Worm (Caenorhabditis elegans): ENCODE measurements around the gene rsu-1.

rsu-1 gene

DNA sequence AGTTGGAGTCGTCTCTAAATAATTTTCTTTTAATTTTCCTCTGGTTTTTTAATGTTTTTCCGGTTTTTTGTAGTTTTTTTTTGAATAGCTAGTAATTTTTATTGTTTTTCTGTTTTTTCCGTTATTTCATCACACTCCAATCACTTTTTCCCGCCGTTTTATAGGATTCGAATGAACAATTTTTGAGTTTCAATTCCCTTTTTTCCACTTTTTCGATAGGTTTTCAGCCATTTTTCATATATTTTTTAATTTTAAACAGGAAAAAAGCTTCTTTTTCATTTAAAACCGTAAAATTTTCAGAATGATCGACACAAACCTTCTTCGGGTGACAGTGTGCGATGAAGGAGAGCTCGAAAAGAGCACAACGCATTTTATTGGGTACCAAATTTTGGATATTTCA is 10.4 kb upstream of the rsu-1 start, which contains the start of gene pph-6:
Gene pph-6, plus strand, starts transcription at position 301 of the 400 bp plus-strand sequence.
- TF ChIP-seq nhr-67 (tag; optimal IDR thresholded peaks at IDR 0.05) (no peak), ceh-9 (tag; optimal IDR thresholded peaks at IDR 0.05) (no peak), egl-5 (tag; optimal IDR thresholded peaks at IDR 0.05) (no peak), nhr-23 (tag; optimal IDR thresholded peaks at IDR 0.05) (no peak), eor-1 (tag; optimal IDR thresholded peaks at IDR 0.05) (no peak), fos-1 (tag; optimal IDR thresholded peaks at IDR 0.05) (no peak), pqm-1 (tag; optimal IDR thresholded peaks at IDR 0.05) (no peak), ceh-82 (tag; optimal IDR thresholded peaks at IDR 0.05) (no peak), nhr-28 (tag; optimal IDR thresholded peaks at IDR 0.05) (no peak), ceh-16 (tag; optimal IDR thresholded peaks at IDR 0.05) (no peak), lin-39 (tag; optimal IDR thresholded peaks at IDR 0.05) (no peak), nhr-237 (tag; optimal IDR thresholded peaks at IDR 0.05) (no peak), ama-1 (optimal IDR thresholded peaks at IDR 0.05) (no peak), elt-1 (tag; optimal IDR thresholded peaks at IDR 0.05) (no peak)

DNA sequence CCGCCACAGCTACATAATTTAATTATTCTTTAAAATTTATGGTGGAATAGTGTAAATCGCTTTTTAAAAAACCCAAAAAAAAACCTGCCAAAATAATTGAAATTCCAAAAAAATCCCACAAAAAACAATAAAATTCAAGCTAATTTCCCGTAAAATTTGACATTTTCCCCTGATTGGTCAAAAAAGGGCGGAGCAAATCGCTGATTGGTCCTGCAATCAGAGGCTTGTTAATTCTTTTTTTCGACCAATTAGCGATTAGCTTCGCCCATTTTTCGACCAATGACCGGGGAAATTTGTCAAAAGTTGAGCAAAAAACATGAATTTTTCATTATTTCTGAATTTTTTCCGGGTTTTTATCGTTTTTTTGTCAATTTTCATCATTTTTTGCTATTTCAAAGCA is 4.8 kb upstream of the rsu-1 start:
- TF ChIP-seq nfya-1 (tag; optimal IDR thresholded peaks at IDR 0.05; ENCODE audit: insufficient read depth), result peak; percentile 93
- TF ChIP-seq daf-12 (tag; optimal IDR thresholded peaks at IDR 0.05), result no peak
- no peak for TF ChIP-seq nhr-23 (tag; optimal IDR thresholded peaks at IDR 0.05)
- TF ChIP-seq ztf-11 (tag; optimal IDR thresholded peaks at IDR 0.05), result no peak

DNA sequence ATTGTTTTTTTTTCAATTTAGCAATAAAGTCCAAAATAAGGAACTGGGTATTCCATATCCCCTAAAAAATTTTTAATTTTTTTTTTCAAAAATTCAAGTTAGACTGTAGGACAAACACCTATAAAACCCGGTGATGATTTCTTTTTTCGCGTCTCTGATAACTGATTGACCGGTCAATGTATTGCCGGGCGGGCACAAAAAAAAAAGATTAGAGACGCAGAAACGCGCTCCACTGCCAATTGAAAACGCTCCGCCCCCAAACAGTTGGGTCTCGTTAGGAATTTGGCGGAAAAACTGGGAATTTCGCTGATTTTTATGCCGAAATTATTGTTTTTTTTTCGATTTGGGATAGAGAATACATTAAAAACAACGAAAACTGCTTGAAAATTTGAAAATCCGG is 3.4 kb upstream of the rsu-1 start:
- peak; percentile 52 for TF ChIP-seq elt-2 (tag; optimal IDR thresholded peaks at IDR 0.05)
- peak; percentile 7 for TF ChIP-seq lin-15B (tag; optimal IDR thresholded peaks at IDR 0.05)
- no peak for TF ChIP-seq nhr-77 (tag; optimal IDR thresholded peaks at IDR 0.05)

DNA sequence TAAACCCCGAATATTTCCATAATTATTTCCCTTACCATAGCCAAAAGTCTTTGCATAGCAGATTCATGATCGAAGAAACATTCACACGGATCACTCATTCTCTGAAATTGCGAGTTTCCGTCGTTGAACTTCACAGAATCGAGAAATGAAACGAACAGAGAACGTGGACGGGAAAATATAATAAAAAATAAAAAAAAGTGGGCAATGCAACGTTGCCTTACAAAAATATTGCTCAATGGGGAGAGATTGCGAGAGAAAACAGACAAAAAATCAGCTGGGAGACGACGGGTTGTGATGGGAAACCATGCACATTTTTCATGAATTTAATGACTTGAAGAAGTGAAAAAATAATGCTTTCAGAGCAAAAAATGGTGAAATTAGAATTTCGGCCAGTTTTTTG is 2.2 kb upstream of the rsu-1 start, which contains the start of gene smim-14:
Gene smim-14, minus strand, starts transcription at position 101 of the 400 bp plus-strand sequence.
- TF ChIP-seq ama-1 (optimal IDR thresholded peaks at IDR 0.05) (peak; percentile 2), daf-12 (tag; optimal IDR thresholded peaks at IDR 0.05) (no peak), hmg-11 (tag; optimal IDR thresholded peaks at IDR 0.05) (peak; percentile 9), jun-1 (tag; optimal IDR thresholded peaks at IDR 0.05) (no peak)

DNA sequence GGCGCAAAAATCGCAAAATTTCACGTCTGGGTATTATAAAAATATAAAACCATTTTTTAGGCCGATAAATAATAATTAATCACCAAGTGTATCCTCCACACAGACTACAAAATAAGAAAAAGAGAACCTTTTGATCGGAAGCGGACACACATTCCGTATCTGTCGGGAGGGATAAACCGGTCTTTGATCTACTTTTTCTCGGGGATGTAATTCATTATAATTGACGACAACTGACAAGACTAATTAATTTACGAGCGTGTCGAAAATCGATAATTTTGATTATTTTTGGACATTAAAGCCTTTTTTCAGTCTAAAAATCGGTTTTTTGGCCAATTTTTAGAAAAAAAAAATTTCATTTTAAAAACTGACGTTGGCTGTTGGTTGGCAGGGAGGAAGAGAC is 1.4 kb upstream of the rsu-1 start:
- TF ChIP-seq elt-3 (tag; optimal IDR thresholded peaks at IDR 0.05) (no peak), ceh-16 (tag; optimal IDR thresholded peaks at IDR 0.05) (no peak), ceh-28 (tag; optimal IDR thresholded peaks at IDR 0.05) (peak; percentile 14), R02D3.7 (tag; optimal IDR thresholded peaks at IDR 0.05) (no peak), ama-1 (optimal IDR thresholded peaks at IDR 0.05) (no peak), nhr-23 (tag; optimal IDR thresholded peaks at IDR 0.05) (peak; percentile 58), pqm-1 (tag; optimal IDR thresholded peaks at IDR 0.05) (no peak)

DNA sequence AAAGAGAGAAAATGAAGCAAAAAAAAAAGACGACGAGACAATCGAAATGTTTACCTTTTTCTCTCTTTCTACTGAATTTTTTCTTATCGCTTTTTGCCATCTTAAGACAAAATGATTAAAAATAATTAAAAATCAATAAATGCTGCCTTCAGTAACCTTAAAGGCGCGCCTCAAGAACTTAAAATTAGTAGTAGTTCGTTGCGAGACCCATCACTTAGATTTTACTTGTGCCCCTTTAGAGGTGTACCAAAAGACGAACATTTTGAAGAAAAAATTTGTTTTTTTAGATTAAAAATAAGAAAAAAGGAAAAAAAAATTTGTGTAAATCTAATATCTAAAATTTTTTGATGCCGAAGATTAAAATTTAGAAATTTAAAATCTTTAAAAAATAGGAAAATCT is 830 bp upstream of the rsu-1 start:
- TF ChIP-seq ceh-9 (tag; optimal IDR thresholded peaks at IDR 0.05) (no peak), nhr-25 (tag; optimal IDR thresholded peaks at IDR 0.05) (no peak), elt-2 (tag; optimal IDR thresholded peaks at IDR 0.05) (peak; percentile 5), lin-39 (tag; optimal IDR thresholded peaks at IDR 0.05) (no peak)

DNA sequence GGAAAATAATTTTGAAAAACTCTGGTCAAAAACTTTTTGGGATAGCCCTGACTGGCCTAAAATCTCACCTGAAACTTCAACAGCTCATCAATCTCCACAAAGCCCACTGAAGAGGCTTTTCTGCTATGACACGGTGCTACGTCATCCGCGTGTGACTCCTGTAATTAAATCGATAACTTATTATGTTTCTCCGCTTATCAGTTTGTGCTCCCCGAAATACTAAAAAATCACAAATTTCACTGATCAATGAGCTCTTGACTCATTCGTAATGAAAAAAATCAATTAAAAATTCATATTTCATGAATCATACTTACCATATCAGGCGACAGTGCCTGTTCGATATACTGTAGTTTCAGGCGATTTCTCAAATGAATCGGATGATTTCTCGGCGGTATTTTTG is 3.2 kb downstream of the rsu-1 start:
- TF ChIP-seq elt-2 (tag; optimal IDR thresholded peaks at IDR 0.05), result peak; percentile 38
- TF ChIP-seq nhr-11 (tag; optimal IDR thresholded peaks at IDR 0.05), result no peak
- no peak for TF ChIP-seq lsy-12 (tag; optimal IDR thresholded peaks at IDR 0.05)
- no peak for TF ChIP-seq unc-62 (GFP tag; optimal IDR thresholded peaks at IDR 0.05)
- no peak for TF ChIP-seq mml-1 (tag; optimal IDR thresholded peaks at IDR 0.05)
- no peak for TF ChIP-seq ceh-9 (tag; optimal IDR thresholded peaks at IDR 0.05)
- TF ChIP-seq fos-1 (tag; optimal IDR thresholded peaks at IDR 0.05), result no peak
- TF ChIP-seq nhr-76 (tag; optimal IDR thresholded peaks at IDR 0.05), result no peak
- TF ChIP-seq pqm-1 (tag; optimal IDR thresholded peaks at IDR 0.05), result peak; percentile 68
